Worm (Caenorhabditis elegans) whole organism, L2 larva: ENCODE results near the gene M60.4.

Source experiments
- ZK546.5 ChIP-seq: sonication (generic microtip); optimal IDR thresholded peaks from 2 replicates; lab custom pipeline; 2017; ENCODE audit warnings: missing biosample characterization, missing genetic modification characterization
- elt-1 ChIP-seq: fragments of 150-350 bp; optimal IDR thresholded peaks from 2 replicates; lab custom pipeline; 2014; ENCODE audit warnings: missing biosample characterization, missing genetic modification characterization
- elt-3 ChIP-seq: sonication (generic microtip); optimal IDR thresholded peaks from 2 replicates; lab custom pipeline; 2017; ENCODE audit warnings: missing biosample characterization, missing genetic modification characterization
- nhr-10 ChIP-seq: sonication (generic microtip); optimal IDR thresholded peaks from 2 replicates; lab custom pipeline; 2017; ENCODE audit warnings: missing biosample characterization, missing genetic modification characterization
- nhr-23 ChIP-seq: fragments of 150-350 bp; optimal IDR thresholded peaks from 2 replicates; lab custom pipeline; 2014; ENCODE audit warnings: missing biosample characterization, missing genetic modification reagents, missing genetic modification characterization
- nhr-77 ChIP-seq: fragments of 150-350 bp; optimal IDR thresholded peaks from 2 replicates; lab custom pipeline; 2014; ENCODE audit warnings: missing biosample characterization, missing genetic modification characterization
- unc-55 ChIP-seq: fragments of 150-350 bp; sonication (generic microtip); optimal IDR thresholded peaks from 3 replicates; lab custom pipeline; 2014; ENCODE audit warnings: missing biosample characterization, missing genetic modification reagents, missing genetic modification characterization
- unc-62 ChIP-seq: fragments of 150-350 bp; optimal IDR thresholded peaks from 2 replicates; lab custom pipeline; 2014; ENCODE audit warnings: missing biosample characterization, missing genetic modification reagents, missing genetic modification characterization
- ztf-11 ChIP-seq: sonication (generic microtip); optimal IDR thresholded peaks from 2 replicates; lab custom pipeline; 2017; ENCODE audit warnings: missing biosample characterization, missing genetic modification characterization

ce11 chrX:8214424-8215115, 21.5 kb downstream of the M60.4 start, which contains the start of gene C47D2.1:
- TF ChIP-seq nhr-23 (tag; lab: Kevin White, UChicago) (no peak), unc-55 (GFP tag; lab: Kevin White, UChicago) (no peak), unc-62 (GFP tag; lab: Kevin White, UChicago) (no peak), ZK546.5 (tag; lab: Kevin White, UChicago) (no peak), elt-3 (tag; lab: Kevin White, UChicago) (no peak), nhr-10 (no peak), nhr-77 (no peak), elt-1 (tag; lab: Kevin White, UChicago) (no peak), ztf-11 (tag; lab: Kevin White, UChicago) (no peak)
